Fruit fly (Drosophila melanogaster) whole organism, embryonic: ENCODE data around the gene CG12056.

Source experiments
- Atf-2 ChIP-seq: fragments of 200-800 bp; sonication (Bioruptor generic); optimal IDR thresholded peaks from 2 replicates; lab custom pipeline; 2016; ENCODE audit warnings: missing biosample characterization, missing genetic modification characterization
- B-H2 ChIP-seq: fragments of 200-800 bp; sonication (Bioruptor generic); optimal IDR thresholded peaks from 2 replicates; lab custom pipeline; 2018; ENCODE audit warnings: missing biosample characterization, mild to moderate bottlenecking, missing genetic modification characterization
- Blimp-1 ChIP-seq: fragments of 200-800 bp; sonication (Bioruptor generic); optimal IDR thresholded peaks from 3 replicates; lab custom pipeline; 2018; ENCODE audit warnings: missing biosample characterization, missing genetic modification characterization, mild to moderate bottlenecking, moderate library complexity, missing genetic modification reagents
- CG10267 ChIP-seq: fragments of 200-800 bp; sonication (Bioruptor generic); optimal IDR thresholded peaks from 2 replicates; lab custom pipeline; 2018; ENCODE audit warnings: missing biosample characterization, mild to moderate bottlenecking, missing genetic modification characterization, moderate library complexity
- CG12744 ChIP-seq: fragments of 200-800 bp; sonication (Bioruptor generic); optimal IDR thresholded peaks from 2 replicates; lab custom pipeline; 2016; ENCODE audit warnings: missing biosample characterization, missing genetic modification characterization
- CG16813 ChIP-seq: fragments of 200-800 bp; sonication (Bioruptor generic); IDR thresholded peaks from 3 replicates; pipeline ENCODE4 v1.3.6; 2022; ENCODE audit warnings: missing biosample characterization, missing genetic modification characterization; ENCODE audit not compliant: partially characterized antibody
- CG17802 ChIP-seq: fragments of 200-800 bp; sonication (Bioruptor generic); optimal IDR thresholded peaks from 2 replicates; lab custom pipeline; 2018; ENCODE audit warnings: missing biosample characterization, mild to moderate bottlenecking, missing genetic modification characterization, moderate library complexity
- CG3163 ChIP-seq: fragments of 200-800 bp; sonication (Bioruptor generic); optimal IDR thresholded peaks from 3 replicates; lab custom pipeline; 2016; ENCODE audit warnings: missing biosample characterization, missing genetic modification characterization
- CG42726 ChIP-seq: fragments of 200-800 bp; sonication (Bioruptor generic); IDR thresholded peaks from 2 replicates; pipeline ENCODE4 v1.3.6; 2022; ENCODE audit warnings: missing biosample characterization, missing genetic modification characterization; ENCODE audit not compliant: partially characterized antibody
- CG4730 ChIP-seq: fragments of 200-800 bp; sonication (Bioruptor generic); IDR thresholded peaks from 2 replicates; pipeline ENCODE4 v1.3.6; 2022; ENCODE audit warnings: missing biosample characterization, missing genetic modification characterization
- CG6175 ChIP-seq: fragments of 200-800 bp; sonication (Bioruptor generic); IDR thresholded peaks from 3 replicates; pipeline ENCODE4 v1.3.6; 2022; ENCODE audit warnings: missing biosample characterization, missing genetic modification characterization
- CG7963 ChIP-seq: fragments of 200-800 bp; sonication (Bioruptor generic); IDR thresholded peaks from 3 replicates; pipeline ENCODE4 v1.3.6; 2022; ENCODE audit warnings: missing biosample characterization, missing genetic modification characterization; ENCODE audit not compliant: partially characterized antibody
- CG8478 ChIP-seq: fragments of >200 bp; optimal IDR thresholded peaks from 2 replicates; lab custom pipeline; 2018
- CG8944 ChIP-seq: fragments of 200-800 bp; sonication (Bioruptor generic); optimal IDR thresholded peaks from 3 replicates; lab custom pipeline; 2016; ENCODE audit warnings: missing biosample characterization, missing genetic modification characterization
- CG9817 ChIP-seq: fragments of 200-800 bp; sonication (Bioruptor generic); optimal IDR thresholded peaks from 2 replicates; lab custom pipeline; 2018; ENCODE audit warnings: missing biosample characterization, mild to moderate bottlenecking, missing genetic modification characterization, moderate library complexity
- Camta ChIP-seq: fragments of 200-800 bp; sonication (Bioruptor generic); optimal IDR thresholded peaks from 2 replicates; lab custom pipeline; 2016; ENCODE audit warnings: missing biosample characterization, missing genetic modification characterization
- D19A ChIP-seq: fragments of 200-800 bp; optimal IDR thresholded peaks from 3 replicates; lab custom pipeline; 2019; ENCODE audit warnings: missing biosample characterization, mild to moderate bottlenecking, missing genetic modification characterization, moderate library complexity
- Doc3 ChIP-seq: fragments of 200-800 bp; sonication (Bioruptor generic); IDR thresholded peaks from 3 replicates; pipeline ENCODE4 v1.3.6; 2022; ENCODE audit warnings: missing biosample characterization, missing genetic modification characterization; ENCODE audit not compliant: partially characterized antibody
- Fer3 ChIP-seq: fragments of 200-800 bp; sonication (Bioruptor generic); optimal IDR thresholded peaks from 2 replicates; lab custom pipeline; 2018; ENCODE audit warnings: missing biosample characterization, mild to moderate bottlenecking, missing genetic modification characterization, moderate library complexity
- H15 ChIP-seq: fragments of 200-800 bp; sonication (Bioruptor generic); IDR thresholded peaks from 3 replicates; pipeline ENCODE4 v1.3.6; 2022; ENCODE audit warnings: missing biosample characterization, missing genetic modification characterization
- Hr3 ChIP-seq: fragments of 200-800 bp; sonication (Bioruptor generic); optimal IDR thresholded peaks from 3 replicates; lab custom pipeline; 2016; ENCODE audit warnings: missing biosample characterization, missing genetic modification characterization
- Lim3 ChIP-seq: fragments of 200-800 bp; sonication (Bioruptor generic); IDR thresholded peaks from 2 replicates; pipeline ENCODE4 v1.3.6; 2022; ENCODE audit warnings: missing biosample characterization, missing genetic modification characterization
- NC2β ChIP-seq: fragments of 200-800 bp; sonication (Bioruptor generic); optimal IDR thresholded peaks from 2 replicates; lab custom pipeline; 2016; ENCODE audit warnings: missing biosample characterization, missing genetic modification characterization
- Nf-YC ChIP-seq: fragments of 200-800 bp; optimal IDR thresholded peaks from 3 replicates; lab custom pipeline; 2019; ENCODE audit warnings: missing biosample characterization, mild to moderate bottlenecking, missing genetic modification characterization, moderate library complexity
- Ptx1 ChIP-seq: fragments of 200-800 bp; sonication (Bioruptor generic); IDR thresholded peaks from 2 replicates; pipeline ENCODE4 v1.3.6; 2022; ENCODE audit warnings: missing biosample characterization, missing genetic modification characterization
- Six4 ChIP-seq: fragments of 200-800 bp; sonication (Bioruptor generic); optimal IDR thresholded peaks from 2 replicates; lab custom pipeline; 2016; ENCODE audit warnings: missing biosample characterization, missing genetic modification characterization
- Sry-δ ChIP-seq: fragments of 200-800 bp; sonication (Bioruptor generic); optimal IDR thresholded peaks from 2 replicates; lab custom pipeline; 2016; ENCODE audit warnings: missing biosample characterization, missing genetic modification characterization
- Trl ChIP-seq, 3 experiments: fragments of >200 bp in 2 of 3; fragments of 200-800 bp in 1 of 3; sonication (Bioruptor generic) in 1 of 3; optimal IDR thresholded peaks; 2 replicates in 1 of 3; 3 replicates in 2 of 3; lab custom pipeline; 2016 to 2017; ENCODE audit warnings: missing biosample characterization in 1 of 3, missing genetic modification characterization in 1 of 3
- Usf ChIP-seq: fragments of 200-800 bp; sonication (Bioruptor generic); optimal IDR thresholded peaks from 2 replicates; lab custom pipeline; 2017; ENCODE audit warnings: missing genotype, missing biosample characterization, missing genetic modification characterization
- Xbp1 ChIP-seq: fragments of 200-800 bp; sonication (Bioruptor generic); optimal IDR thresholded peaks from 3 replicates; lab custom pipeline; 2016; ENCODE audit warnings: missing biosample characterization, mild to moderate bottlenecking, missing genetic modification characterization
- ara ChIP-seq: fragments of 200-800 bp; sonication (Bioruptor generic); IDR thresholded peaks from 2 replicates; pipeline ENCODE4 v1.3.6; 2022; ENCODE audit warnings: missing biosample characterization, missing genetic modification characterization
- ash1 ChIP-seq: fragments of 200-800 bp; sonication (Bioruptor generic); optimal IDR thresholded peaks from 2 replicates; lab custom pipeline; 2018; ENCODE audit warnings: missing biosample characterization, mild to moderate bottlenecking, missing genetic modification characterization
- dan ChIP-seq: fragments of 200-800 bp; sonication (Bioruptor generic); IDR thresholded peaks from 2 replicates; pipeline ENCODE4 v1.3.6; 2022; ENCODE audit warnings: missing biosample characterization, missing genetic modification characterization
- ems ChIP-seq: fragments of 200-800 bp; sonication (Bioruptor generic); optimal IDR thresholded peaks from 3 replicates; lab custom pipeline; 2016; ENCODE audit warnings: missing biosample characterization, missing genetic modification characterization
- esg ChIP-seq: fragments of 200-800 bp; sonication (Bioruptor generic); conservative IDR thresholded peaks from 2 replicates; pipeline ENCODE4 v1.3.6; 2022; ENCODE audit warnings: missing biosample characterization, missing genetic modification characterization
- eve ChIP-seq, 2 experiments: fragments of >200 bp; optimal IDR thresholded peaks; 2 replicates each; lab custom pipeline; 2017; ENCODE audit warnings: missing biosample characterization in 2 of 2, missing genetic modification characterization in 2 of 2
- eyg ChIP-seq: fragments of 200-800 bp; sonication (Bioruptor generic); optimal IDR thresholded peaks from 3 replicates; lab custom pipeline; 2016; ENCODE audit warnings: missing biosample characterization, missing genetic modification characterization
- fd96Cb ChIP-seq: fragments of 200-800 bp; sonication (Bioruptor generic); optimal IDR thresholded peaks from 2 replicates; lab custom pipeline; 2018; ENCODE audit warnings: missing biosample characterization, mild to moderate bottlenecking, missing genetic modification characterization, moderate library complexity
- ftz-f1 ChIP-seq: fragments of 200-800 bp; sonication (Bioruptor generic); optimal IDR thresholded peaks from 2 replicates; lab custom pipeline; 2016; ENCODE audit warnings: missing biosample characterization, missing genetic modification characterization
- gsb ChIP-seq: fragments of 200-800 bp; sonication (Bioruptor generic); IDR thresholded peaks from 2 replicates; pipeline ENCODE4 v1.3.6; 2022; ENCODE audit warnings: missing biosample characterization, missing genetic modification characterization
- ham ChIP-seq: fragments of 200-800 bp; sonication (Bioruptor generic); IDR thresholded peaks from 2 replicates; pipeline ENCODE4 v1.3.6; 2022; ENCODE audit warnings: missing biosample characterization, missing genetic modification characterization
- jing ChIP-seq: fragments of 200-800 bp; sonication (Bioruptor generic); optimal IDR thresholded peaks from 2 replicates; lab custom pipeline; 2018; ENCODE audit warnings: missing biosample characterization, mild to moderate bottlenecking, missing genetic modification characterization
- lilli ChIP-seq: fragments of 200-800 bp; sonication (Bioruptor generic); optimal IDR thresholded peaks from 3 replicates; lab custom pipeline; 2016; ENCODE audit warnings: missing biosample characterization, missing genetic modification characterization
- lov ChIP-seq, 2 experiments: fragments of 200-800 bp in 1 of 2; fragments of >200 bp in 1 of 2; sonication (Bioruptor generic) in 1 of 2; IDR thresholded peaks in 1 of 2; optimal IDR thresholded peaks in 1 of 2; 2 replicates in 1 of 2; 3 replicates in 1 of 2; pipeline versions ENCODE4 v1.3.6 to Lab custom; 2017 to 2022; ENCODE audit warnings: missing biosample characterization in 1 of 2, missing genetic modification characterization in 1 of 2
- pb ChIP-seq: fragments of 200-800 bp; sonication (Bioruptor generic); optimal IDR thresholded peaks from 3 replicates; lab custom pipeline; 2016; ENCODE audit warnings: missing biosample characterization, missing genetic modification characterization
- pfk ChIP-seq: fragments of 200-800 bp; sonication (Bioruptor generic); optimal IDR thresholded peaks from 2 replicates; lab custom pipeline; 2018; ENCODE audit warnings: missing biosample characterization, mild to moderate bottlenecking, missing genetic modification characterization, moderate library complexity
- shn ChIP-seq: fragments of 200-800 bp; sonication (Bioruptor generic); optimal IDR thresholded peaks from 3 replicates; lab custom pipeline; 2016; ENCODE audit warnings: missing biosample characterization, missing genetic modification characterization
- sima ChIP-seq: fragments of 200-800 bp; sonication (Bioruptor generic); optimal IDR thresholded peaks from 2 replicates; lab custom pipeline; 2016; ENCODE audit warnings: missing biosample characterization, missing genetic modification characterization
- slou ChIP-seq: fragments of 200-800 bp; sonication (Bioruptor generic); optimal IDR thresholded peaks from 3 replicates; lab custom pipeline; 2016; ENCODE audit warnings: missing biosample characterization, missing genetic modification characterization
- sqz ChIP-seq: fragments of 200-800 bp; sonication (Bioruptor generic); optimal IDR thresholded peaks from 3 replicates; lab custom pipeline; 2018; ENCODE audit warnings: missing biosample characterization, mild to moderate bottlenecking, missing genetic modification characterization
- tin ChIP-seq: fragments of 200-800 bp; sonication (Bioruptor generic); optimal IDR thresholded peaks from 3 replicates; lab custom pipeline; 2016; ENCODE audit warnings: missing biosample characterization, missing genetic modification characterization
- wor ChIP-seq: fragments of 200-800 bp; sonication (Bioruptor generic); IDR thresholded peaks from 2 replicates; pipeline ENCODE4 v1.3.6; 2022; ENCODE audit warnings: missing biosample characterization, missing genetic modification characterization

CG12056 gene

dm6 chrX:9155134-9155533, 37.3 kb upstream of the CG12056 start (continued):
- TF ChIP-seq shn (GFP tag; lab: Kevin White, UChicago) (no peak), eve (GFP tag; optimal IDR thresholded peaks at IDR 0.05; lab: Kevin White, UChicago) (no peak), ara (GFP tag; lab: Robert Waterston, UW) (no peak), jing (no peak), Doc3 (no peak), CG6175 (GFP tag; lab: Robert Waterston, UW) (no peak), dan (GFP tag; lab: Robert Waterston, UW) (no peak), NC2β (GFP tag; lab: Kevin White, UChicago) (no peak), Camta (GFP tag; lab: Kevin White, UChicago) (peak; percentile 38), eyg (GFP tag; lab: Kevin White, UChicago) (peak; percentile 2), H15 (GFP tag; lab: Robert Waterston, UW) (no peak), ash1 (GFP tag; lab: Kevin White, UChicago) (no peak), esg (GFP tag; lab: Robert Waterston, UW) (peak; percentile 38; the same call in 1 of the 2 replicates), ems (peak; percentile 9), CG42726 (GFP tag; lab: Robert Waterston, UW) (no peak), CG12744 (GFP tag; lab: Kevin White, UChicago) (peak; percentile 42), CG7963 (GFP tag; lab: Robert Waterston, UW) (no peak), CG10267 (tag; lab: Kevin White, UChicago) (peak; percentile 68), pb (GFP tag; lab: Kevin White, UChicago) (no peak), Atf-2 (no peak), lov (optimal IDR thresholded peaks at IDR 0.05; lab: Kevin White, UChicago) (no peak), lov (GFP tag; IDR thresholded peaks at IDR 0.05; lab: Robert Waterston, UW) (no peak), Blimp-1 (GFP tag; lab: Kevin White, UChicago) (peak; percentile 66), pfk (no peak), fd96Cb (tag; lab: Kevin White, UChicago) (peak; percentile 70), Trl (optimal IDR thresholded peaks at IDR 0.05; lab: Kevin White, UChicago) (no peak), Trl (GFP tag; optimal IDR thresholded peaks at IDR 0.05; lab: Kevin White, UChicago) (no peak), CG17802 (tag; lab: Kevin White, UChicago) (no peak), ham (GFP tag; lab: Robert Waterston, UW) (no peak), sqz (GFP tag; lab: Kevin White, UChicago) (no peak), D19A (tag; lab: Kevin White, UChicago) (peak; percentile 68), lilli (GFP tag; lab: Kevin White, UChicago) (peak; percentile 53), slou (GFP tag; lab: Kevin White, UChicago) (peak; percentile 58), Xbp1 (GFP tag; lab: Kevin White, UChicago) (peak; percentile 55), ftz-f1 (no peak), wor (GFP tag; lab: Robert Waterston, UW) (no peak), CG3163 (GFP tag; lab: Kevin White, UChicago) (no peak), sima (GFP tag; lab: Kevin White, UChicago) (no peak), Hr3 (peak; percentile 36), gsb (GFP tag; lab: Robert Waterston, UW) (no peak), Six4 (GFP tag; lab: Kevin White, UChicago) (peak; percentile 38), Ptx1 (GFP tag; lab: Robert Waterston, UW) (peak; percentile 65), CG8478 (lab: Kevin White, UChicago) (no peak), tin (GFP tag; lab: Kevin White, UChicago) (peak; percentile 69), Lim3 (GFP tag; lab: Robert Waterston, UW) (no peak), CG4730 (no peak), Fer3 (peak; percentile 57), Nf-YC (tag; lab: Kevin White, UChicago) (peak; percentile 10), B-H2 (GFP tag; lab: Kevin White, UChicago) (peak; percentile 7), Sry-δ (no peak), Usf (GFP tag; lab: Kevin White, UChicago) (no peak), CG9817 (peak; percentile 55), CG16813 (GFP tag; lab: Robert Waterston, UW) (no peak), CG8944 (GFP tag; lab: Kevin White, UChicago) (no peak)
